Worm (Caenorhabditis elegans) whole organism, young adult: ENCODE results near the gene K09E4.1.

Experiments used
- B0261.1 ChIP-seq: sonication (generic microtip); optimal IDR thresholded peaks from 2 replicates; lab custom pipeline; 2016; ENCODE audit warnings: mild to moderate bottlenecking, missing genetic modification characterization, moderate library complexity, missing compliant biosample characterization
- C06A6.2 ChIP-seq: fragments of 200-800 bp; sonication (Bioruptor generic); conservative IDR thresholded peaks from 2 replicates; pipeline ENCODE4 v1.3.6; 2022; ENCODE audit warnings: missing genetic modification characterization, missing compliant biosample characterization
- F10E7.11 ChIP-seq: sonication (generic microtip); optimal IDR thresholded peaks from 2 replicates; lab custom pipeline; 2017; ENCODE audit warnings: mild to moderate bottlenecking, missing genetic modification characterization, moderate library complexity, missing compliant biosample characterization
- F22D6.2 ChIP-seq: sonication (generic microtip); optimal IDR thresholded peaks from 2 replicates; lab custom pipeline; 2016; ENCODE audit warnings: mild to moderate bottlenecking, missing genetic modification characterization, missing compliant biosample characterization
- F55B11.4 ChIP-seq: sonication (generic microtip); optimal IDR thresholded peaks from 2 replicates; lab custom pipeline; 2016; ENCODE audit warnings: missing compliant biosample characterization, missing genetic modification characterization, borderline replicate concordance; ENCODE audit not compliant: insufficient read depth
- F57A8.1 ChIP-seq: fragments of 200-800 bp; sonication (Bioruptor generic); optimal IDR thresholded peaks from 2 replicates; lab custom pipeline; 2018; ENCODE audit warnings: mild to moderate bottlenecking, missing genetic modification characterization, moderate library complexity, missing compliant biosample characterization
- T07F8.4 ChIP-seq: sonication (generic microtip); optimal IDR thresholded peaks from 2 replicates; lab custom pipeline; 2016; ENCODE audit warnings: mild to moderate bottlenecking, missing genetic modification characterization, moderate library complexity, missing compliant biosample characterization
- Y67H2A.10 ChIP-seq: fragments of 200-800 bp; sonication (Bioruptor generic); conservative IDR thresholded peaks from 2 replicates; pipeline ENCODE4 v1.3.6; 2022; ENCODE audit warnings: missing genetic modification reagents, missing genetic modification characterization, missing compliant biosample characterization
- ZK185.1 ChIP-seq: sonication (generic microtip); optimal IDR thresholded peaks from 2 replicates; lab custom pipeline; 2016; ENCODE audit warnings: mild to moderate bottlenecking, missing genetic modification characterization, missing compliant biosample characterization; ENCODE audit not compliant: poor library complexity, severe bottlenecking
- akir-1 ChIP-seq: fragments of 200-800 bp; sonication (Bioruptor generic); optimal IDR thresholded peaks from 2 replicates; lab custom pipeline; 2018; ENCODE audit warnings: mild to moderate bottlenecking, missing genetic modification characterization, moderate library complexity, missing compliant biosample characterization
- atf-7 ChIP-seq: sonication (generic microtip); optimal IDR thresholded peaks from 2 replicates; lab custom pipeline; 2017; ENCODE audit warnings: mild to moderate bottlenecking, missing genetic modification characterization, missing compliant biosample characterization
- attf-3 ChIP-seq: fragments of 200-800 bp; sonication (Bioruptor generic); conservative IDR thresholded peaks from 2 replicates; pipeline ENCODE4 v1.3.6; 2022; ENCODE audit warnings: missing genetic modification reagents, missing genetic modification characterization, missing compliant biosample characterization
- attf-5 ChIP-seq: fragments of 200-800 bp; sonication (Bioruptor generic); optimal IDR thresholded peaks from 2 replicates; lab custom pipeline; 2018; ENCODE audit warnings: mild to moderate bottlenecking, missing genetic modification characterization, missing compliant biosample characterization
- ccch-3 ChIP-seq: fragments of 200-800 bp; sonication (Bioruptor generic); optimal IDR thresholded peaks from 2 replicates; lab custom pipeline; 2018; ENCODE audit warnings: mild to moderate bottlenecking, missing genetic modification characterization, missing compliant biosample characterization
- ceh-100 ChIP-seq: fragments of 200-800 bp; sonication (Bioruptor generic); IDR thresholded peaks from 2 replicates; pipeline ENCODE4 v1.3.6; 2022; ENCODE audit warnings: missing genetic modification reagents, missing genetic modification characterization, missing compliant biosample characterization
- ceh-27 ChIP-seq: fragments of 200-800 bp; sonication (Bioruptor generic); optimal IDR thresholded peaks from 2 replicates; lab custom pipeline; 2018; ENCODE audit warnings: mild to moderate bottlenecking, missing genetic modification characterization, moderate library complexity, missing compliant biosample characterization
- ceh-40 ChIP-seq: fragments of 200-800 bp; sonication (Bioruptor generic); IDR thresholded peaks from 2 replicates; pipeline ENCODE4 v1.3.6; 2022; ENCODE audit warnings: missing genetic modification characterization, missing compliant biosample characterization
- ceh-58 ChIP-seq: fragments of 200-800 bp; sonication (Bioruptor generic); IDR thresholded peaks from 2 replicates; pipeline ENCODE4 v1.3.6; 2022; ENCODE audit warnings: missing genetic modification characterization, missing compliant biosample characterization
- dpff-1 ChIP-seq: sonication (generic microtip); optimal IDR thresholded peaks from 2 replicates; lab custom pipeline; 2017; ENCODE audit warnings: mild to moderate bottlenecking, missing genetic modification characterization, missing compliant biosample characterization
- efl-1 ChIP-seq: fragments of 150-350 bp; optimal IDR thresholded peaks from 2 replicates; lab custom pipeline; 2014; ENCODE audit warnings: missing biosample characterization, missing genetic modification reagents, missing genetic modification characterization
- ekl-4 ChIP-seq: fragments of 200-800 bp; sonication (Bioruptor generic); IDR thresholded peaks from 2 replicates; pipeline ENCODE4 v1.3.6; 2022; ENCODE audit warnings: missing genetic modification reagents, missing genetic modification characterization, missing compliant biosample characterization
- ets-4 ChIP-seq: fragments of 200-800 bp; sonication (Bioruptor generic); optimal IDR thresholded peaks from 2 replicates; lab custom pipeline; 2018; ENCODE audit warnings: mild to moderate bottlenecking, missing genetic modification characterization, missing compliant biosample characterization
- gei-17 ChIP-seq: fragments of 200-800 bp; sonication (Bioruptor generic); optimal IDR thresholded peaks from 2 replicates; lab custom pipeline; 2018; ENCODE audit warnings: mild to moderate bottlenecking, missing genetic modification characterization, missing compliant biosample characterization
- him-1 ChIP-seq: sonication (generic microtip); optimal IDR thresholded peaks from 2 replicates; lab custom pipeline; 2016; ENCODE audit warnings: missing genotype, missing genetic modification reagents, missing genetic modification characterization, missing compliant biosample characterization
- hlh-26 ChIP-seq: fragments of 200-800 bp; sonication (Bioruptor generic); conservative IDR thresholded peaks from 2 replicates; pipeline ENCODE4 v1.3.6; 2022; ENCODE audit warnings: missing genetic modification reagents, missing genetic modification characterization, missing compliant biosample characterization
- hmg-20 ChIP-seq: fragments of 200-800 bp; sonication (Bioruptor generic); IDR thresholded peaks from 2 replicates; pipeline ENCODE4 v1.3.6; 2022; ENCODE audit warnings: missing genetic modification reagents, missing genetic modification characterization, missing compliant biosample characterization
- lag-1 ChIP-seq: fragments of 200-800 bp; sonication (Bioruptor generic); IDR thresholded peaks from 2 replicates; pipeline ENCODE4 v1.3.6; 2022; ENCODE audit warnings: missing genetic modification reagents, missing genetic modification characterization, missing compliant biosample characterization
- let-607 ChIP-seq, 2 experiments: fragments of 200-800 bp in 1 of 2; sonication (Bioruptor generic) in 1 of 2; sonication (generic microtip) in 1 of 2; optimal IDR thresholded peaks; 2 replicates each; lab custom pipeline; 2016 to 2018; ENCODE audit warnings: mild to moderate bottlenecking in 2 of 2, missing compliant biosample characterization in 2 of 2, missing genetic modification characterization in 2 of 2, moderate library complexity in 2 of 2, missing genotype in 1 of 2
- lin-35 ChIP-seq, 3 experiments: fragments of 150-350 bp in 2 of 3; sonication (generic microtip) in 1 of 3; optimal IDR thresholded peaks; 2 replicates each; lab custom pipeline; 2014 to 2018; ENCODE audit warnings: missing biosample characterization in 3 of 3, missing genetic modification characterization in 3 of 3, missing genetic modification reagents in 3 of 3
- lir-1 ChIP-seq: fragments of 200-800 bp; sonication (Bioruptor generic); conservative IDR thresholded peaks from 2 replicates; pipeline ENCODE4 v1.3.6; 2022; ENCODE audit warnings: missing genetic modification reagents, missing genetic modification characterization, missing compliant biosample characterization
- lsl-1 ChIP-seq: fragments of 200-800 bp; sonication (Bioruptor generic); optimal IDR thresholded peaks from 2 replicates; lab custom pipeline; 2018; ENCODE audit warnings: mild to moderate bottlenecking, missing genetic modification characterization, moderate library complexity, missing compliant biosample characterization
- madf-3 ChIP-seq: fragments of 200-800 bp; sonication (Bioruptor generic); IDR thresholded peaks from 2 replicates; pipeline ENCODE4 v1.3.6; 2022; ENCODE audit warnings: missing genetic modification reagents, missing genetic modification characterization, missing compliant biosample characterization
- nfyb-1 ChIP-seq: fragments of 200-800 bp; sonication (Bioruptor generic); IDR thresholded peaks from 2 replicates; pipeline ENCODE4 v1.3.6; 2022; ENCODE audit warnings: missing genetic modification reagents, missing genetic modification characterization, missing compliant biosample characterization
- nhr-80 ChIP-seq: sonication (generic microtip); optimal IDR thresholded peaks from 2 replicates; lab custom pipeline; 2016; ENCODE audit warnings: missing genetic modification characterization, missing compliant biosample characterization
- pbrm-1 ChIP-seq: fragments of 200-800 bp; sonication (Bioruptor generic); IDR thresholded peaks from 2 replicates; pipeline ENCODE4 v1.3.6; 2022; ENCODE audit warnings: missing genetic modification reagents, missing genetic modification characterization, missing compliant biosample characterization
- pha-4 ChIP-seq: fragments of 150-350 bp; sonication (generic microtip); optimal IDR thresholded peaks from 2 replicates; lab custom pipeline; 2014; ENCODE audit warnings: missing biosample characterization, missing genetic modification reagents, missing genetic modification characterization
- rec-8 ChIP-seq, 2 experiments: sonication (generic microtip); optimal IDR thresholded peaks; 2 replicates each; lab custom pipeline; 2016; ENCODE audit warnings: mild to moderate bottlenecking in 2 of 2, missing genetic modification characterization in 2 of 2, missing genetic modification reagents in 2 of 2, missing genotype in 2 of 2, missing biosample characterization in 1 of 2, missing compliant biosample characterization in 1 of 2, moderate library complexity in 1 of 2
- snpc-1.1 ChIP-seq: sonication (generic microtip); optimal IDR thresholded peaks from 2 replicates; lab custom pipeline; 2017; ENCODE audit warnings: missing genetic modification characterization, mild to moderate bottlenecking, missing compliant biosample characterization, antibody characterized with exemption, moderate library complexity, missing genotype, missing genetic modification reagents; ENCODE audit not compliant: insufficient read depth
- snpc-4 ChIP-seq, 5 experiments: fragments of 150-350 bp in 1 of 5; sonication (generic microtip) in 4 of 5; optimal IDR thresholded peaks; 2 replicates each; lab custom pipeline; 2014 to 2018; ENCODE audit warnings: missing genetic modification characterization in 5 of 5, missing biosample characterization in 3 of 5, antibody characterized with exemption in 2 of 5, mild to moderate bottlenecking in 2 of 5, missing compliant biosample characterization in 2 of 5, missing genotype in 2 of 5, moderate library complexity in 2 of 5, missing genetic modification reagents in 1 of 5
- tlf-1 ChIP-seq: fragments of 200-800 bp; sonication (Bioruptor generic); optimal IDR thresholded peaks from 2 replicates; lab custom pipeline; 2018; ENCODE audit warnings: mild to moderate bottlenecking, missing genetic modification characterization, missing compliant biosample characterization
- unc-130 ChIP-seq: sonication (generic microtip); optimal IDR thresholded peaks from 2 replicates; lab custom pipeline; 2016; ENCODE audit warnings: missing genetic modification reagents, missing genetic modification characterization, missing compliant biosample characterization
- unc-62 ChIP-seq: fragments of 150-350 bp; optimal IDR thresholded peaks from 2 replicates; lab custom pipeline; 2014; ENCODE audit warnings: missing biosample characterization, missing genetic modification reagents, missing genetic modification characterization
- zfh-2 ChIP-seq: fragments of 200-800 bp; sonication (Bioruptor generic); conservative IDR thresholded peaks from 2 replicates; pipeline ENCODE4 v1.3.6; 2022; ENCODE audit warnings: missing genetic modification reagents, missing genetic modification characterization, missing compliant biosample characterization
- ztf-18 ChIP-seq: sonication (generic microtip); optimal IDR thresholded peaks from 2 replicates; lab custom pipeline; 2016; ENCODE audit warnings: missing genotype, mild to moderate bottlenecking, missing genetic modification characterization, missing compliant biosample characterization
- ztf-25 ChIP-seq: fragments of 200-800 bp; sonication (Bioruptor generic); IDR thresholded peaks from 2 replicates; pipeline ENCODE4 v1.3.6; 2022; ENCODE audit warnings: missing genetic modification reagents, missing genetic modification characterization, missing compliant biosample characterization

The K09E4.1 gene

ce11 chrII:14143838-14144268, 6.2 kb downstream of the K09E4.1 start, which contains the start of gene W03H9.2 (continued):
- TF ChIP-seq ceh-40 (GFP tag; lab: Robert Waterston, UW) (no peak), attf-3 (GFP tag; lab: Robert Waterston, UW) (no peak), ztf-25 (GFP tag; lab: Robert Waterston, UW) (no peak), ceh-27 (GFP tag; lab: Kevin White, UChicago) (peak; percentile 77), snpc-4 (GFP tag; optimal IDR thresholded peaks at IDR 0.05; lab: Kevin White, UChicago) (no peak), snpc-4 (tag; optimal IDR thresholded peaks at IDR 0.05; lab: Kevin White, UChicago) (peak in 2 of 4 experiments; percentile 26 to 41), T07F8.4 (tag; lab: Kevin White, UChicago) (no peak), snpc-1.1 (no peak), B0261.1 (no peak), ztf-18 (tag; lab: Kevin White, UChicago) (peak; percentile 60), ets-4 (no peak), madf-3 (no peak), nhr-80 (tag; lab: Kevin White, UChicago) (peak; percentile 3), F22D6.2 (tag; lab: Kevin White, UChicago) (no peak), F57A8.1 (GFP tag; lab: Kevin White, UChicago) (no peak), atf-7 (no peak), Y67H2A.10 (GFP tag; lab: Robert Waterston, UW) (no peak), lag-1 (GFP tag; lab: Robert Waterston, UW) (no peak), unc-130 (GFP tag; lab: Kevin White, UChicago) (peak; percentile 7), him-1 (tag; lab: Kevin White, UChicago) (no peak), pha-4 (tag; lab: Kevin White, UChicago) (no peak), C06A6.2 (GFP tag; lab: Robert Waterston, UW) (no peak), hmg-20 (GFP tag; lab: Robert Waterston, UW) (no peak), ZK185.1 (no peak), rec-8 (tag; optimal IDR thresholded peaks at IDR 0.05; lab: Kevin White, UChicago) (peak in 1 of 2 experiments; percentile 39), nfyb-1 (GFP tag; lab: Robert Waterston, UW) (no peak), lir-1 (peak; percentile 30; the same call in 1 of the 2 replicates), F55B11.4 (tag; lab: Kevin White, UChicago) (no peak), ceh-58 (GFP tag; lab: Robert Waterston, UW) (no peak), pbrm-1 (peak; percentile 43; the same call in 1 of the 2 replicates), tlf-1 (GFP tag; lab: Kevin White, UChicago) (no peak), zfh-2 (GFP tag; lab: Robert Waterston, UW) (no peak), lin-35 (GFP tag; optimal IDR thresholded peaks at IDR 0.05; lab: Kevin White, UChicago) (peak in 1 of 3 experiments; percentile 65), F10E7.11 (tag; lab: Kevin White, UChicago) (no peak), dpff-1 (tag; lab: Kevin White, UChicago) (no peak), efl-1 (no peak), attf-5 (GFP tag; lab: Kevin White, UChicago) (peak; percentile 56), ccch-3 (GFP tag; lab: Kevin White, UChicago) (peak; percentile 46), gei-17 (GFP tag; lab: Kevin White, UChicago) (no peak), ekl-4 (GFP tag; lab: Robert Waterston, UW) (no peak), ceh-100 (GFP tag; lab: Robert Waterston, UW) (peak; percentile 96), unc-62 (GFP tag; lab: Kevin White, UChicago) (no peak), hlh-26 (GFP tag; lab: Robert Waterston, UW) (no peak), akir-1 (GFP tag; lab: Kevin White, UChicago) (peak; percentile 34), let-607 (tag; optimal IDR thresholded peaks at IDR 0.05; lab: Kevin White, UChicago) (peak in 1 of 2 experiments; percentile 43), lsl-1 (GFP tag; lab: Kevin White, UChicago) (peak; percentile 9)
